Fruit fly (Drosophila melanogaster): Measurements from ENCODE around the gene Arv1.
A peak's percentile ranks its signal among the peaks of the same experiment; 100 is the strongest.

The Arv1 gene

dm6 chr3L:21515823-21516715 is 13.1 kb downstream of the Arv1 start, which contains the start of the genes SAK and Cdk12 (continued):
- TF ChIP-seq Met (GFP tag; optimal IDR thresholded peaks at IDR 0.05) (peak; percentile 77), achi (GFP tag; optimal IDR thresholded peaks at IDR 0.05) (peak; percentile 83), CG34406 (GFP tag; optimal IDR thresholded peaks at IDR 0.05) (peak; percentile 86), CG6854 (GFP tag; optimal IDR thresholded peaks at IDR 0.05) (peak; percentile 59), Sox102F (GFP tag; optimal IDR thresholded peaks at IDR 0.05) (peak; percentile 83), Lpt (GFP tag; optimal IDR thresholded peaks at IDR 0.05) (peak; percentile 77), Gug (GFP tag; IDR thresholded peaks at IDR 0.05) (peak; percentile 64), CG6792 (GFP tag; optimal IDR thresholded peaks at IDR 0.05) (peak; percentile 71), esn (GFP tag; optimal IDR thresholded peaks at IDR 0.05) (peak; percentile 82), topi (GFP tag; optimal IDR thresholded peaks at IDR 0.05) (peak; percentile 66)

dm6 chr3L:21509488-21510122 is 19.5 kb downstream of the Arv1 start:
- TF ChIP-seq Gug (GFP tag; IDR thresholded peaks at IDR 0.05) (no peak), Eip75B (GFP tag; optimal IDR thresholded peaks at IDR 0.05) (peak; percentile 78), CG3032 (tag; optimal IDR thresholded peaks at IDR 0.05) (peak; percentile 62), Sox102F (GFP tag; optimal IDR thresholded peaks at IDR 0.05) (peak; percentile 61), CG15336 (GFP tag; IDR thresholded peaks at IDR 0.05) (peak; percentile 68; the same call in 1 of the 2 replicates), CG6792 (GFP tag; optimal IDR thresholded peaks at IDR 0.05) (peak; percentile 62), Met (GFP tag; optimal IDR thresholded peaks at IDR 0.05) (peak; percentile 66), OdsH (GFP tag; optimal IDR thresholded peaks at IDR 0.05) (peak; percentile 68), Eip78C (GFP tag) (peak; percentile 88), svp (GFP tag) (no peak), CG6808 (GFP tag; optimal IDR thresholded peaks at IDR 0.05) (peak; percentile 51), CG32006 (GFP tag; optimal IDR thresholded peaks at IDR 0.05) (peak; percentile 80), salr (GFP tag; optimal IDR thresholded peaks at IDR 0.05) (no peak), pdm3 (GFP tag; optimal IDR thresholded peaks at IDR 0.05) (peak; percentile 70), acj6 (GFP tag; optimal IDR thresholded peaks at IDR 0.05) (peak; percentile 73), CG11762 (GFP tag; optimal IDR thresholded peaks at IDR 0.05; ENCODE audit: insufficient read depth) (peak; percentile 25), CG6276 (GFP tag; optimal IDR thresholded peaks at IDR 0.05) (peak; percentile 64), Blimp-1 (GFP tag; optimal IDR thresholded peaks at IDR 0.05) (no peak), dsx (GFP tag; optimal IDR thresholded peaks at IDR 0.05; ENCODE audit: poor library complexity, severe bottlenecking) (no peak), CG4318 (GFP tag; optimal IDR thresholded peaks at IDR 0.05) (peak; percentile 52), CG9139 (GFP tag; optimal IDR thresholded peaks at IDR 0.05) (no peak), Hr39 (GFP tag; optimal IDR thresholded peaks at IDR 0.05) (peak; percentile 69), CG11294 (GFP tag; IDR thresholded peaks at IDR 0.05) (no peak), CG31627 (GFP tag; optimal IDR thresholded peaks at IDR 0.05) (peak; percentile 58), Sox15 (GFP tag; optimal IDR thresholded peaks at IDR 0.05) (peak; percentile 27), esn (GFP tag; optimal IDR thresholded peaks at IDR 0.05) (peak; percentile 73), Lpt (GFP tag; optimal IDR thresholded peaks at IDR 0.05) (peak; percentile 53), CG8632 (GFP tag; optimal IDR thresholded peaks at IDR 0.05) (peak; percentile 34), vri (GFP tag; optimal IDR thresholded peaks at IDR 0.05) (peak; percentile 4), cyc (GFP tag; optimal IDR thresholded peaks at IDR 0.05) (peak; percentile 45), spab (GFP tag; optimal IDR thresholded peaks at IDR 0.05) (peak; percentile 13), Smox (GFP tag; optimal IDR thresholded peaks at IDR 0.05) (peak; percentile 64), Ets96B (tag; optimal IDR thresholded peaks at IDR 0.05) (peak; percentile 51), CG8319 (GFP tag; optimal IDR thresholded peaks at IDR 0.05) (peak; percentile 36), Ets21C (GFP tag; optimal IDR thresholded peaks at IDR 0.05) (peak; percentile 51), topi (GFP tag; optimal IDR thresholded peaks at IDR 0.05) (peak; percentile 52), CG10631 (GFP tag; optimal IDR thresholded peaks at IDR 0.05) (peak; percentile 55), Hr4 (GFP tag; optimal IDR thresholded peaks at IDR 0.05) (peak; percentile 78), net (GFP tag; optimal IDR thresholded peaks at IDR 0.05) (peak; percentile 68), CG34406 (GFP tag; optimal IDR thresholded peaks at IDR 0.05) (peak; percentile 53), CG7368 (GFP tag; optimal IDR thresholded peaks at IDR 0.05) (peak; percentile 54), eg (GFP tag; IDR thresholded peaks at IDR 0.05) (no peak; the same call in 2 of the 3 replicates), fd59A (GFP tag; optimal IDR thresholded peaks at IDR 0.05) (peak; percentile 17), achi (GFP tag; optimal IDR thresholded peaks at IDR 0.05) (peak; percentile 67), CG6854 (GFP tag; optimal IDR thresholded peaks at IDR 0.05) (no peak)

Data from whole organism, prepupa.